Worm (Caenorhabditis elegans): Measurements from ENCODE around the gene ndua-12.

DNA sequence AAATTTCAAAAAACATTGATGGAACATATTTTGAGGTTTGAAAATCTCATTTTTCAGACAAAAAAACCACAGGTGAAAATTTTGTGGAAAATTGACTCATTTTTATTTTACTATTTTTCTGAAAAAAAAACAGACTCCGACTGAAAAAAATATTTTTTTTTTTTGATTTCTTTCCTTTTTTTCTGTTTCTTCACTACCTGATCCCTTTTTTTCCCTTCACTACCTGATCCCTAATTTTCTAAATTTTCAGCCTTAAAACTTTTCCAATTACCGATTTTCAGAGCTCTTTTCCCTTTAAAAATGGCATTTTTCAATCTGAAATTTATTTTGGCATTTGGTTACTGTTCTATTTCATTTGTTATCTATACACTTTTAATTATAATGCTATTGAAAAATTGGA is 42.7 kb upstream of the ndua-12 start, which contains the start of gene Y54G2A.77:
- no peak for TF ChIP-seq ama-1 (optimal IDR thresholded peaks at IDR 0.05)
- TF ChIP-seq lin-13 (GFP tag; optimal IDR thresholded peaks at IDR 0.05): no peak
- no peak for TF ChIP-seq dve-1 (tag; optimal IDR thresholded peaks at IDR 0.05; ENCODE audit: insufficient read depth)
- no peak for TF ChIP-seq mdl-1 (tag; optimal IDR thresholded peaks at IDR 0.05)

Data from whole organism, L4 larva.